Worm (Caenorhabditis elegans) whole organism, L2 larva: ENCODE data around the gene immp-1.

Experiments
- C34F6.9 ChIP-seq: fragments of 150-350 bp; optimal IDR thresholded peaks from 2 replicates; lab custom pipeline; 2014; ENCODE audit warnings: missing biosample characterization, missing genetic modification characterization
- F13H6.1 ChIP-seq: sonication (generic microtip); optimal IDR thresholded peaks from 2 replicates; lab custom pipeline; 2016; ENCODE audit warnings: missing genetic modification characterization, missing compliant biosample characterization
- R02D3.7 ChIP-seq: fragments of 150-350 bp; optimal IDR thresholded peaks from 2 replicates; lab custom pipeline; 2014; ENCODE audit warnings: missing biosample characterization, missing genetic modification characterization
- Y55F3AM.14 ChIP-seq: fragments of 200-800 bp; sonication (Bioruptor generic); optimal IDR thresholded peaks from 2 replicates; lab custom pipeline; 2018; ENCODE audit warnings: mild to moderate bottlenecking, missing genetic modification characterization, missing compliant biosample characterization
- ZK546.5 ChIP-seq: sonication (generic microtip); optimal IDR thresholded peaks from 2 replicates; lab custom pipeline; 2017; ENCODE audit warnings: missing biosample characterization, missing genetic modification characterization
- alr-1 ChIP-seq: fragments of 150-350 bp; optimal IDR thresholded peaks from 2 replicates; lab custom pipeline; 2014; ENCODE audit warnings: missing biosample characterization, missing genetic modification characterization
- aly-2 ChIP-seq: fragments of 150-350 bp; optimal IDR thresholded peaks from 2 replicates; lab custom pipeline; 2014; ENCODE audit warnings: missing biosample characterization, missing genetic modification characterization
- ama-1 ChIP-seq: fragments of 150-350 bp; optimal IDR thresholded peaks from 2 replicates; lab custom pipeline; 2018; ENCODE audit warnings: inconsistent platforms
- blmp-1 ChIP-seq: sonication (generic microtip); optimal IDR thresholded peaks from 2 replicates; lab custom pipeline; 2017; ENCODE audit warnings: missing genetic modification characterization, mild to moderate bottlenecking, missing compliant biosample characterization, antibody characterized with exemption, moderate library complexity; ENCODE audit not compliant: insufficient read depth
- ceh-16 ChIP-seq: fragments of 150-350 bp; optimal IDR thresholded peaks from 2 replicates; lab custom pipeline; 2014; ENCODE audit warnings: missing biosample characterization, missing genetic modification characterization
- ceh-82 ChIP-seq: fragments of 150-350 bp; optimal IDR thresholded peaks from 2 replicates; lab custom pipeline; 2014; ENCODE audit warnings: missing biosample characterization, missing genetic modification characterization
- crh-2 ChIP-seq: sonication (generic microtip); optimal IDR thresholded peaks from 2 replicates; lab custom pipeline; 2017; ENCODE audit warnings: missing biosample characterization, missing genetic modification characterization
- dmd-4 ChIP-seq: sonication (generic microtip); optimal IDR thresholded peaks from 2 replicates; lab custom pipeline; 2017; ENCODE audit warnings: missing biosample characterization, missing genetic modification characterization
- egl-27 ChIP-seq: sonication (generic microtip); optimal IDR thresholded peaks from 3 replicates; lab custom pipeline; 2017; ENCODE audit warnings: missing biosample characterization, missing genetic modification reagents, missing genetic modification characterization
- elt-1 ChIP-seq: fragments of 150-350 bp; optimal IDR thresholded peaks from 2 replicates; lab custom pipeline; 2014; ENCODE audit warnings: missing biosample characterization, missing genetic modification characterization
- elt-3 ChIP-seq: sonication (generic microtip); optimal IDR thresholded peaks from 2 replicates; lab custom pipeline; 2017; ENCODE audit warnings: missing biosample characterization, missing genetic modification characterization
- fos-1 ChIP-seq: fragments of 150-350 bp; optimal IDR thresholded peaks from 2 replicates; lab custom pipeline; 2014; ENCODE audit warnings: missing biosample characterization, missing genetic modification characterization
- gmeb-1 ChIP-seq: fragments of 150-350 bp; optimal IDR thresholded peaks from 2 replicates; lab custom pipeline; 2014; ENCODE audit warnings: missing biosample characterization, missing genetic modification characterization
- lin-11 ChIP-seq: fragments of 150-350 bp; sonication (generic microtip); optimal IDR thresholded peaks from 2 replicates; lab custom pipeline; 2014; ENCODE audit warnings: missing biosample characterization, missing genetic modification characterization, inconsistent platforms, mixed read lengths
- lin-13 ChIP-seq: fragments of 150-350 bp; optimal IDR thresholded peaks from 2 replicates; lab custom pipeline; 2014; ENCODE audit warnings: missing biosample characterization, missing genetic modification reagents, missing genetic modification characterization
- lin-39 ChIP-seq: fragments of 150-350 bp; optimal IDR thresholded peaks from 2 replicates; lab custom pipeline; 2014; ENCODE audit warnings: missing biosample characterization, missing genetic modification reagents, missing genetic modification characterization
- lsy-2 ChIP-seq, 2 experiments: fragments of 150-350 bp in 1 of 2; sonication (generic microtip) in 1 of 2; optimal IDR thresholded peaks; 2 replicates each; lab custom pipeline; 2014 to 2017; ENCODE audit warnings: missing biosample characterization in 2 of 2, missing genetic modification characterization in 2 of 2
- mab-5 ChIP-seq: fragments of 150-350 bp; optimal IDR thresholded peaks from 2 replicates; lab custom pipeline; 2014; ENCODE audit warnings: missing biosample characterization, missing genetic modification characterization
- mbf-1 ChIP-seq: sonication (generic microtip); optimal IDR thresholded peaks from 2 replicates; lab custom pipeline; 2017; ENCODE audit warnings: missing biosample characterization, missing genetic modification characterization
- mdl-1 ChIP-seq, 2 experiments: fragments of 150-350 bp in 1 of 2; sonication (generic microtip) in 1 of 2; optimal IDR thresholded peaks; 2 replicates each; lab custom pipeline; 2017; ENCODE audit warnings: missing biosample characterization in 2 of 2, missing genetic modification characterization in 2 of 2
- nhr-10 ChIP-seq: sonication (generic microtip); optimal IDR thresholded peaks from 2 replicates; lab custom pipeline; 2017; ENCODE audit warnings: missing biosample characterization, missing genetic modification characterization
- nhr-11 ChIP-seq: fragments of 150-350 bp; optimal IDR thresholded peaks from 2 replicates; lab custom pipeline; 2014; ENCODE audit warnings: missing biosample characterization, missing genetic modification characterization
- nhr-12 ChIP-seq: fragments of 150-350 bp; optimal IDR thresholded peaks from 2 replicates; lab custom pipeline; 2014; ENCODE audit warnings: missing biosample characterization, missing genetic modification characterization
- nhr-129 ChIP-seq: fragments of 150-350 bp; optimal IDR thresholded peaks from 2 replicates; lab custom pipeline; 2014; ENCODE audit warnings: missing biosample characterization, missing genetic modification characterization
- nhr-21 ChIP-seq: fragments of 150-350 bp; optimal IDR thresholded peaks from 2 replicates; lab custom pipeline; 2014; ENCODE audit warnings: missing biosample characterization, missing genetic modification characterization
- nhr-23 ChIP-seq: fragments of 150-350 bp; optimal IDR thresholded peaks from 2 replicates; lab custom pipeline; 2014; ENCODE audit warnings: missing biosample characterization, missing genetic modification reagents, missing genetic modification characterization
- nhr-237 ChIP-seq: fragments of 150-350 bp; optimal IDR thresholded peaks from 2 replicates; lab custom pipeline; 2014; ENCODE audit warnings: missing biosample characterization, missing genetic modification characterization
- nhr-25 ChIP-seq: fragments of 150-350 bp; sonication (generic microtip); optimal IDR thresholded peaks from 3 replicates; lab custom pipeline; 2014; ENCODE audit warnings: missing biosample characterization, missing genetic modification characterization
- nhr-6 ChIP-seq: fragments of 150-350 bp; optimal IDR thresholded peaks from 2 replicates; lab custom pipeline; 2014; ENCODE audit warnings: missing biosample characterization, missing genetic modification characterization
- nhr-77 ChIP-seq: fragments of 150-350 bp; optimal IDR thresholded peaks from 2 replicates; lab custom pipeline; 2014; ENCODE audit warnings: missing biosample characterization, missing genetic modification characterization
- peb-1 ChIP-seq: fragments of 150-350 bp; optimal IDR thresholded peaks from 2 replicates; lab custom pipeline; 2014; ENCODE audit warnings: missing biosample characterization, missing genetic modification characterization
- sem-4 ChIP-seq: fragments of 150-350 bp; optimal IDR thresholded peaks from 2 replicates; lab custom pipeline; 2014; ENCODE audit warnings: missing biosample characterization, missing genetic modification reagents, missing genetic modification characterization
- skn-1 ChIP-seq: sonication (generic microtip); optimal IDR thresholded peaks from 2 replicates; lab custom pipeline; 2017; ENCODE audit warnings: missing biosample characterization, missing genetic modification characterization
- sma-3 ChIP-seq: sonication (generic microtip); optimal IDR thresholded peaks from 2 replicates; lab custom pipeline; 2016; ENCODE audit warnings: missing genetic modification reagents, missing genetic modification characterization, missing compliant biosample characterization
- sma-9 ChIP-seq, 2 experiments: fragments of 150-350 bp in 1 of 2; sonication (generic microtip) in 1 of 2; optimal IDR thresholded peaks; 2 replicates each; lab custom pipeline; 2014 to 2016; ENCODE audit warnings: missing genetic modification characterization in 2 of 2, mild to moderate bottlenecking in 1 of 2, missing biosample characterization in 1 of 2, missing compliant biosample characterization in 1 of 2, missing genetic modification reagents in 1 of 2, moderate library complexity in 1 of 2
- snpc-4 ChIP-seq: fragments of 150-350 bp; optimal IDR thresholded peaks from 2 replicates; lab custom pipeline; 2014; ENCODE audit warnings: missing biosample characterization, missing genetic modification characterization
- unc-39 ChIP-seq: fragments of 150-350 bp; optimal IDR thresholded peaks from 2 replicates; lab custom pipeline; 2014; ENCODE audit warnings: missing biosample characterization, missing genetic modification characterization
- unc-62 ChIP-seq: fragments of 150-350 bp; optimal IDR thresholded peaks from 2 replicates; lab custom pipeline; 2014; ENCODE audit warnings: missing biosample characterization, missing genetic modification reagents, missing genetic modification characterization
- zag-1 ChIP-seq: fragments of 150-350 bp; optimal IDR thresholded peaks from 2 replicates; lab custom pipeline; 2014; ENCODE audit warnings: missing biosample characterization, missing genetic modification characterization
- ztf-1 ChIP-seq: fragments of 200-800 bp; sonication (Bioruptor generic); conservative IDR thresholded peaks from 2 replicates; pipeline ENCODE4 v1.3.6; 2022; ENCODE audit warnings: missing genetic modification characterization, missing compliant biosample characterization
- ztf-11 ChIP-seq: sonication (generic microtip); optimal IDR thresholded peaks from 2 replicates; lab custom pipeline; 2017; ENCODE audit warnings: missing biosample characterization, missing genetic modification characterization
- ztf-4 ChIP-seq: fragments of 150-350 bp; optimal IDR thresholded peaks from 2 replicates; lab custom pipeline; 2014; ENCODE audit warnings: missing biosample characterization, missing genetic modification characterization

The immp-1 gene

ce11 chrIII:11740868-11741267, 33.9 kb upstream of the immp-1 start:
- TF ChIP-seq C34F6.9 (tag; lab: Kevin White, UChicago) (peak; percentile 1), nhr-23 (no peak), mdl-1 (tag; optimal IDR thresholded peaks at IDR 0.05; lab: Kevin White, UChicago) (no peak), nhr-25 (tag; lab: Kevin White, UChicago) (no peak), mbf-1 (tag; lab: Kevin White, UChicago) (no peak), alr-1 (tag; lab: Kevin White, UChicago) (no peak), ama-1 (lab: Kevin White, UChicago) (no peak), zag-1 (tag; lab: Kevin White, UChicago) (no peak), nhr-11 (tag; lab: Kevin White, UChicago) (no peak), ceh-82 (tag; lab: Kevin White, UChicago) (no peak), ZK546.5 (tag; lab: Kevin White, UChicago) (no peak), nhr-21 (tag; lab: Kevin White, UChicago) (no peak), sma-3 (GFP tag; lab: Kevin White, UChicago) (no peak), Y55F3AM.14 (GFP tag; lab: Kevin White, UChicago) (no peak), nhr-10 (no peak), nhr-237 (no peak), R02D3.7 (tag; lab: Kevin White, UChicago) (no peak), ztf-11 (tag; lab: Kevin White, UChicago) (no peak), lin-13 (GFP tag; lab: Kevin White, UChicago) (no peak), F13H6.1 (peak; percentile 19), nhr-12 (tag; lab: Kevin White, UChicago) (no peak), sma-9 (GFP tag; optimal IDR thresholded peaks at IDR 0.05; lab: Kevin White, UChicago) (no peak), sma-9 (tag; optimal IDR thresholded peaks at IDR 0.05; lab: Kevin White, UChicago) (no peak), lin-11 (tag; lab: Kevin White, UChicago) (no peak), crh-2 (peak; percentile 57), elt-3 (tag; lab: Kevin White, UChicago) (no peak)

DNA sequence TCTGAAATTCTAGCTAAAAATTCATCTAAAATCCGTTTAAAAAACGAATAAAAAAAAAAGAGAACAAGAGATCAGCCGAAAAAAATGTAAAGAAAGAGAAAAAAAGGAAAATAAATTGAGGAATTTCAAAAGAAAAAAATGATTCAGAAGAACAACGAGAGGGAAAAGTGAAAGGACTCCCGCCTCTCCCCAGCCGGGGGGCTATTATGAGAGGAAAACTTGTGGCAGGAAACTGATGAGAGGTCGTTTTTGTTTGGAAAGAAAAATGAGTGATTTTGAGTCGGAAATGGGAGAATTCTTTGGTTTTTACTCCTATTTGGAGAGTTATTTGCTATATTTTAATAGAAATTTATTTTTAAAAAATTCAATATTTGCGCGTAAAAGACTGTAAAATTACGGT, 32.6 kb upstream of the immp-1 start:
- TF ChIP-seq sma-9 (GFP tag; optimal IDR thresholded peaks at IDR 0.05; lab: Kevin White, UChicago): no peak
- no peak for TF ChIP-seq sma-9 (tag; optimal IDR thresholded peaks at IDR 0.05; lab: Kevin White, UChicago)
- peak; percentile 69 for TF ChIP-seq blmp-1
- TF ChIP-seq nhr-77: no peak
- no peak for TF ChIP-seq alr-1 (tag; lab: Kevin White, UChicago)
- peak; percentile 42 for TF ChIP-seq sem-4
- no peak for TF ChIP-seq ceh-16 (tag; lab: Kevin White, UChicago)

DNA sequence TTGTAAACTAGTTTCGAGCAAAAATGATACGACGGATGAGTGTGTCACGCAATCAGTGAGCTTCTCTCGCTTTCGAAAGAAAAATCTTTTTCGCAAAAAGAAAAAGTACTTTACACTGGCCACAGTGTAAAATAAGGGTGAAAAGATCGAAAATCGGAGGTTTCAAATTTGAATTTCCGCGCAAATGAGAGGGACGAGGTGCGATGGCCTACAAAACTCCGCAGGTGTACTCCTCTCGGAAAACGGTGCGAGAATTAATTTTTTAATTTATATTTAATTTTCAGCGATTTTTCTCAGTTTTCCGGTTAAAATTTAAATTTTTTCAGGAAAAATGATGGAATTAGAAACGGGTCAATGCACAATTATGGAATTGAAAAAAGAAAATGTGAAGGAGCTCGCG, 28.0 kb upstream of the immp-1 start, which contains the start of gene mrt-2:
mrt-2 (plus strand) TSS at position 49 of the 400 bp plus-strand sequence.
- peak; percentile 46 for TF ChIP-seq ceh-16 (tag; lab: Kevin White, UChicago)
- no peak for TF ChIP-seq alr-1 (tag; lab: Kevin White, UChicago)
- peak; percentile 48 for TF ChIP-seq blmp-1
- TF ChIP-seq ama-1 (lab: Kevin White, UChicago): no peak
- TF ChIP-seq elt-1 (tag; lab: Kevin White, UChicago): no peak
- peak; percentile 17 for TF ChIP-seq fos-1 (tag; lab: Kevin White, UChicago)
- TF ChIP-seq unc-39 (tag; lab: Kevin White, UChicago): no peak
- TF ChIP-seq egl-27 (tag; lab: Kevin White, UChicago): peak; percentile 48
- peak; percentile 86 for TF ChIP-seq sma-3 (GFP tag; lab: Kevin White, UChicago)
- TF ChIP-seq nhr-237: no peak
- TF ChIP-seq peb-1 (tag; lab: Kevin White, UChicago): no peak
- peak; percentile 98 for TF ChIP-seq gmeb-1 (tag; lab: Kevin White, UChicago)
- peak; percentile 76 for TF ChIP-seq lin-13 (GFP tag; lab: Kevin White, UChicago)
- TF ChIP-seq nhr-11 (tag; lab: Kevin White, UChicago): no peak
- TF ChIP-seq mab-5 (tag; lab: Kevin White, UChicago): no peak
- no peak for TF ChIP-seq nhr-10
- TF ChIP-seq nhr-21 (tag; lab: Kevin White, UChicago): peak; percentile 60
- TF ChIP-seq lsy-2 (tag; optimal IDR thresholded peaks at IDR 0.05; lab: Kevin White, UChicago): peak; percentile 66 to 87
- TF ChIP-seq dmd-4: no peak
- no peak for TF ChIP-seq ztf-1 (GFP tag; lab: Robert Waterston, UW)
- TF ChIP-seq nhr-129: peak; percentile 48
- no peak for TF ChIP-seq ztf-11 (tag; lab: Kevin White, UChicago)
- TF ChIP-seq ZK546.5 (tag; lab: Kevin White, UChicago): no peak
- no peak for TF ChIP-seq lin-39 (tag; lab: Kevin White, UChicago)
- no peak for TF ChIP-seq nhr-77
- TF ChIP-seq nhr-6 (tag; lab: Kevin White, UChicago): peak; percentile 44
- TF ChIP-seq ceh-82 (tag; lab: Kevin White, UChicago): no peak
- TF ChIP-seq skn-1: no peak
- TF ChIP-seq Y55F3AM.14 (GFP tag; lab: Kevin White, UChicago): no peak
- TF ChIP-seq unc-62: no peak
- no peak for TF ChIP-seq elt-3 (tag; lab: Kevin White, UChicago)
- no peak for TF ChIP-seq nhr-12 (tag; lab: Kevin White, UChicago)
- peak; percentile 40 for TF ChIP-seq snpc-4 (tag; lab: Kevin White, UChicago)
- TF ChIP-seq crh-2: peak; percentile 76
- TF ChIP-seq sma-9 (GFP tag; optimal IDR thresholded peaks at IDR 0.05; lab: Kevin White, UChicago): no peak
- TF ChIP-seq sma-9 (tag; optimal IDR thresholded peaks at IDR 0.05; lab: Kevin White, UChicago): no peak
- no peak for TF ChIP-seq aly-2 (tag; lab: Kevin White, UChicago)
- TF ChIP-seq ztf-4 (tag; lab: Kevin White, UChicago): no peak
- peak; percentile 79 for TF ChIP-seq nhr-25 (tag; lab: Kevin White, UChicago)
- no peak for TF ChIP-seq R02D3.7 (tag; lab: Kevin White, UChicago)
- no peak for TF ChIP-seq nhr-23
- TF ChIP-seq F13H6.1: peak; percentile 81
